Worm (Caenorhabditis elegans) whole organism, L2 larva: Measurements from ENCODE around the gene nep-26.
A peak's percentile ranks its signal among the peaks of the same experiment; 100 is the strongest.
"Not testable (repeated sequence)": the region's sequence is repeated elsewhere in the genome, so short reads cannot be mapped to it uniquely, and the experiment has no call there.

Source experiments
- C34F6.9 ChIP-seq: fragments of 150-350 bp; optimal IDR thresholded peaks from 2 replicates; lab custom pipeline; 2014; ENCODE audit warnings: missing biosample characterization, missing genetic modification characterization
- F13H6.1 ChIP-seq: sonication (generic microtip); optimal IDR thresholded peaks from 2 replicates; lab custom pipeline; 2016; ENCODE audit warnings: missing genetic modification characterization, missing compliant biosample characterization
- R02D3.7 ChIP-seq: fragments of 150-350 bp; optimal IDR thresholded peaks from 2 replicates; lab custom pipeline; 2014; ENCODE audit warnings: missing biosample characterization, missing genetic modification characterization
- ZK546.5 ChIP-seq: sonication (generic microtip); optimal IDR thresholded peaks from 2 replicates; lab custom pipeline; 2017; ENCODE audit warnings: missing biosample characterization, missing genetic modification characterization
- alr-1 ChIP-seq: fragments of 150-350 bp; optimal IDR thresholded peaks from 2 replicates; lab custom pipeline; 2014; ENCODE audit warnings: missing biosample characterization, missing genetic modification characterization
- ceh-16 ChIP-seq: fragments of 150-350 bp; optimal IDR thresholded peaks from 2 replicates; lab custom pipeline; 2014; ENCODE audit warnings: missing biosample characterization, missing genetic modification characterization
- crh-2 ChIP-seq: sonication (generic microtip); optimal IDR thresholded peaks from 2 replicates; lab custom pipeline; 2017; ENCODE audit warnings: missing biosample characterization, missing genetic modification characterization
- dmd-4 ChIP-seq: sonication (generic microtip); optimal IDR thresholded peaks from 2 replicates; lab custom pipeline; 2017; ENCODE audit warnings: missing biosample characterization, missing genetic modification characterization
- egl-27 ChIP-seq: sonication (generic microtip); optimal IDR thresholded peaks from 3 replicates; lab custom pipeline; 2017; ENCODE audit warnings: missing biosample characterization, missing genetic modification reagents, missing genetic modification characterization
- elt-3 ChIP-seq: sonication (generic microtip); optimal IDR thresholded peaks from 2 replicates; lab custom pipeline; 2017; ENCODE audit warnings: missing biosample characterization, missing genetic modification characterization
- gmeb-1 ChIP-seq: fragments of 150-350 bp; optimal IDR thresholded peaks from 2 replicates; lab custom pipeline; 2014; ENCODE audit warnings: missing biosample characterization, missing genetic modification characterization
- lin-11 ChIP-seq: fragments of 150-350 bp; sonication (generic microtip); optimal IDR thresholded peaks from 2 replicates; lab custom pipeline; 2014; ENCODE audit warnings: missing biosample characterization, missing genetic modification characterization, inconsistent platforms, mixed read lengths
- lin-39 ChIP-seq: fragments of 150-350 bp; optimal IDR thresholded peaks from 2 replicates; lab custom pipeline; 2014; ENCODE audit warnings: missing biosample characterization, missing genetic modification reagents, missing genetic modification characterization
- lsy-2 ChIP-seq, 2 experiments: fragments of 150-350 bp in 1 of 2; sonication (generic microtip) in 1 of 2; optimal IDR thresholded peaks; 2 replicates each; lab custom pipeline; 2014 to 2017; ENCODE audit warnings: missing biosample characterization in 2 of 2, missing genetic modification characterization in 2 of 2
- mab-5 ChIP-seq: fragments of 150-350 bp; optimal IDR thresholded peaks from 2 replicates; lab custom pipeline; 2014; ENCODE audit warnings: missing biosample characterization, missing genetic modification characterization
- mdl-1 ChIP-seq, 2 experiments: fragments of 150-350 bp in 1 of 2; sonication (generic microtip) in 1 of 2; optimal IDR thresholded peaks; 2 replicates each; lab custom pipeline; 2017; ENCODE audit warnings: missing biosample characterization in 2 of 2, missing genetic modification characterization in 2 of 2
- nhr-10 ChIP-seq: sonication (generic microtip); optimal IDR thresholded peaks from 2 replicates; lab custom pipeline; 2017; ENCODE audit warnings: missing biosample characterization, missing genetic modification characterization
- nhr-11 ChIP-seq: fragments of 150-350 bp; optimal IDR thresholded peaks from 2 replicates; lab custom pipeline; 2014; ENCODE audit warnings: missing biosample characterization, missing genetic modification characterization
- nhr-129 ChIP-seq: fragments of 150-350 bp; optimal IDR thresholded peaks from 2 replicates; lab custom pipeline; 2014; ENCODE audit warnings: missing biosample characterization, missing genetic modification characterization
- nhr-23 ChIP-seq: fragments of 150-350 bp; optimal IDR thresholded peaks from 2 replicates; lab custom pipeline; 2014; ENCODE audit warnings: missing biosample characterization, missing genetic modification reagents, missing genetic modification characterization
- nhr-6 ChIP-seq: fragments of 150-350 bp; optimal IDR thresholded peaks from 2 replicates; lab custom pipeline; 2014; ENCODE audit warnings: missing biosample characterization, missing genetic modification characterization
- nhr-77 ChIP-seq: fragments of 150-350 bp; optimal IDR thresholded peaks from 2 replicates; lab custom pipeline; 2014; ENCODE audit warnings: missing biosample characterization, missing genetic modification characterization
- peb-1 ChIP-seq: fragments of 150-350 bp; optimal IDR thresholded peaks from 2 replicates; lab custom pipeline; 2014; ENCODE audit warnings: missing biosample characterization, missing genetic modification characterization
- sem-4 ChIP-seq: fragments of 150-350 bp; optimal IDR thresholded peaks from 2 replicates; lab custom pipeline; 2014; ENCODE audit warnings: missing biosample characterization, missing genetic modification reagents, missing genetic modification characterization
- skn-1 ChIP-seq: sonication (generic microtip); optimal IDR thresholded peaks from 2 replicates; lab custom pipeline; 2017; ENCODE audit warnings: missing biosample characterization, missing genetic modification characterization
- sma-3 ChIP-seq: sonication (generic microtip); optimal IDR thresholded peaks from 2 replicates; lab custom pipeline; 2016; ENCODE audit warnings: missing genetic modification reagents, missing genetic modification characterization, missing compliant biosample characterization
- sma-9 ChIP-seq, 2 experiments: fragments of 150-350 bp in 1 of 2; sonication (generic microtip) in 1 of 2; optimal IDR thresholded peaks; 2 replicates each; lab custom pipeline; 2014 to 2016; ENCODE audit warnings: missing genetic modification characterization in 2 of 2, mild to moderate bottlenecking in 1 of 2, missing biosample characterization in 1 of 2, missing compliant biosample characterization in 1 of 2, missing genetic modification reagents in 1 of 2, moderate library complexity in 1 of 2
- snpc-4 ChIP-seq: fragments of 150-350 bp; optimal IDR thresholded peaks from 2 replicates; lab custom pipeline; 2014; ENCODE audit warnings: missing biosample characterization, missing genetic modification characterization
- unc-39 ChIP-seq: fragments of 150-350 bp; optimal IDR thresholded peaks from 2 replicates; lab custom pipeline; 2014; ENCODE audit warnings: missing biosample characterization, missing genetic modification characterization
- unc-55 ChIP-seq: fragments of 150-350 bp; sonication (generic microtip); optimal IDR thresholded peaks from 3 replicates; lab custom pipeline; 2014; ENCODE audit warnings: missing biosample characterization, missing genetic modification reagents, missing genetic modification characterization
- unc-62 ChIP-seq: fragments of 150-350 bp; optimal IDR thresholded peaks from 2 replicates; lab custom pipeline; 2014; ENCODE audit warnings: missing biosample characterization, missing genetic modification reagents, missing genetic modification characterization
- ztf-1 ChIP-seq: fragments of 200-800 bp; sonication (Bioruptor generic); conservative IDR thresholded peaks from 2 replicates; pipeline ENCODE4 v1.3.6; 2022; ENCODE audit warnings: missing genetic modification characterization, missing compliant biosample characterization
- ztf-11 ChIP-seq: sonication (generic microtip); optimal IDR thresholded peaks from 2 replicates; lab custom pipeline; 2017; ENCODE audit warnings: missing biosample characterization, missing genetic modification characterization
- ztf-4 ChIP-seq: fragments of 150-350 bp; optimal IDR thresholded peaks from 2 replicates; lab custom pipeline; 2014; ENCODE audit warnings: missing biosample characterization, missing genetic modification characterization

The nep-26 gene

ce11 chrII:10248355-10249041 is 51.4 kb downstream of the nep-26 start, which contains the start of gene atad-3 (continued):
- TF ChIP-seq egl-27 (tag; lab: Kevin White, UChicago) (peak; percentile 55), ztf-4 (tag; lab: Kevin White, UChicago) (peak; percentile 43), nhr-23 (tag; lab: Kevin White, UChicago) (no peak), unc-62 (GFP tag; lab: Kevin White, UChicago) (no peak), snpc-4 (tag; lab: Kevin White, UChicago) (peak; percentile 72), lin-11 (peak; percentile 68), skn-1 (no peak), sma-3 (GFP tag; lab: Kevin White, UChicago) (peak; percentile 91), gmeb-1 (tag; lab: Kevin White, UChicago) (peak; percentile 83), nhr-11 (tag; lab: Kevin White, UChicago) (no peak), sem-4 (tag; lab: Kevin White, UChicago) (peak; percentile 65), unc-55 (GFP tag; lab: Kevin White, UChicago) (peak; percentile 85), sma-9 (GFP tag; optimal IDR thresholded peaks at IDR 0.05; lab: Kevin White, UChicago) (peak; percentile 94), sma-9 (tag; optimal IDR thresholded peaks at IDR 0.05; lab: Kevin White, UChicago) (no peak), F13H6.1 (peak; percentile 88), ztf-11 (no peak), lsy-2 (tag; optimal IDR thresholded peaks at IDR 0.05; lab: Kevin White, UChicago) (peak; percentile 83 to 91), ZK546.5 (tag; lab: Kevin White, UChicago) (peak; percentile 44)

- TF ChIP-seq lin-11; nhr-10 (tag; lab: Kevin White, UChicago); elt-3 (tag; lab: Kevin White, UChicago): not testable (repeated sequence)
Observed at ce11 chrII:10247594-10248283, 52.2 kb downstream of the nep-26 start, which contains the start of gene nrde-2. Gene nrde-2, minus strand, starts transcription at chrII:10247638.

ce11 chrII:10247154-10247553 is 52.8 kb downstream of the nep-26 start:
- TF ChIP-seq ztf-4 (tag; lab: Kevin White, UChicago) (no peak), ceh-16 (no peak), unc-55 (GFP tag; lab: Kevin White, UChicago) (no peak), F13H6.1 (no peak), lin-39 (tag; lab: Kevin White, UChicago) (no peak), R02D3.7 (tag; lab: Kevin White, UChicago) (no peak), unc-39 (tag; lab: Kevin White, UChicago) (no peak), crh-2 (tag; lab: Kevin White, UChicago) (no peak), sma-3 (GFP tag; lab: Kevin White, UChicago) (no peak), mdl-1 (tag; optimal IDR thresholded peaks at IDR 0.05; lab: Kevin White, UChicago) (no peak), nhr-129 (tag; lab: Kevin White, UChicago) (no peak), sma-9 (GFP tag; optimal IDR thresholded peaks at IDR 0.05; lab: Kevin White, UChicago) (no peak), sma-9 (tag; optimal IDR thresholded peaks at IDR 0.05; lab: Kevin White, UChicago) (no peak), alr-1 (tag; lab: Kevin White, UChicago) (no peak), C34F6.9 (no peak), egl-27 (tag; lab: Kevin White, UChicago) (no peak)

- no peak for TF ChIP-seq ztf-11
- TF ChIP-seq lsy-2 (tag; optimal IDR thresholded peaks at IDR 0.05; lab: Kevin White, UChicago) = no peak
- TF ChIP-seq elt-3 (tag; lab: Kevin White, UChicago) = no peak
- no peak for TF ChIP-seq nhr-6 (tag; lab: Kevin White, UChicago)
- no peak for TF ChIP-seq ztf-1 (GFP tag; lab: Robert Waterston, UW)
- no peak for TF ChIP-seq C34F6.9
- TF ChIP-seq, all 48 proteins: peak for 0
Observed at ce11 chrII:10245612-10246011, 54.3 kb downstream of the nep-26 start.

DNA sequence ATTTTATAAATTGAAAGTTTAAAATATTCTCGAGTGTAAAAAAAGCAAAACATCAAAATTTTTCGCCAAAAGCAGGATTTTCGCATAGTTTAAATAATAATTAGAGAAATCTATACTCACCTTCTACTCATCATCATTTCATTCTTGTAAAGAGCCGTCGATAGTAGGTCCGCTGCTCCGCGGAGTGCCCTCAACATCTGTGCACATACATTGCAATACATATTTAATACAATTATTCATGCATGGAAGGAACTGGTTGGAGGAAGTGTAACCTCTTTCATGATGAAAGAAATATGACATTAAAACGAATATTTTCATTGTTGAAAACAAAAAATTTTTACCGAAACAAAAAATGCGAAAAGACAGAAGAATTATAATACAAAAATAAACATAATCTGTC is 57.6 kb downstream of the nep-26 start, which contains the start of gene mrps-14:
TSS of gene mrps-14 (minus strand) at position 197 of the 400 bp plus-strand sequence.
- TF ChIP-seq F13H6.1 (no peak), egl-27 (tag; lab: Kevin White, UChicago) (no peak), dmd-4 (tag; lab: Kevin White, UChicago) (no peak), peb-1 (no peak), elt-3 (tag; lab: Kevin White, UChicago) (no peak), nhr-77 (tag; lab: Kevin White, UChicago) (no peak), mab-5 (tag; lab: Kevin White, UChicago) (no peak), snpc-4 (tag; lab: Kevin White, UChicago) (no peak)
